Worm (Caenorhabditis elegans) whole organism, young adult: ENCODE data around the gene K10H10.13.

ENCODE experiments used
- F49E8.2 ChIP-seq: sonication (generic microtip); optimal IDR thresholded peaks from 3 replicates; lab custom pipeline; 2017; ENCODE audit warnings: missing genetic modification characterization, mild to moderate bottlenecking, missing compliant biosample characterization, antibody characterized with exemption, moderate library complexity; ENCODE audit not compliant: insufficient read depth
- dpl-1 ChIP-seq: fragments of 150-350 bp; optimal IDR thresholded peaks from 2 replicates; lab custom pipeline; 2014; ENCODE audit warnings: missing biosample characterization, missing genetic modification reagents, missing genetic modification characterization
- let-526 ChIP-seq: fragments of 200-800 bp; sonication (Bioruptor generic); IDR thresholded peaks from 2 replicates; pipeline ENCODE4 v1.3.6; 2022; ENCODE audit warnings: missing genetic modification reagents, missing genetic modification characterization, missing compliant biosample characterization
- mxl-1 ChIP-seq: sonication (generic microtip); optimal IDR thresholded peaks from 2 replicates; lab custom pipeline; 2016; ENCODE audit warnings: missing genetic modification characterization, missing compliant biosample characterization
- sea-2 ChIP-seq: fragments of 200-800 bp; sonication (Bioruptor generic); IDR thresholded peaks from 2 replicates; pipeline ENCODE4 v1.3.6; 2022; ENCODE audit warnings: missing genetic modification characterization, missing compliant biosample characterization
- tlf-1 ChIP-seq: fragments of 200-800 bp; sonication (Bioruptor generic); optimal IDR thresholded peaks from 2 replicates; lab custom pipeline; 2018; ENCODE audit warnings: mild to moderate bottlenecking, missing genetic modification characterization, missing compliant biosample characterization
- unc-62 ChIP-seq: fragments of 150-350 bp; optimal IDR thresholded peaks from 2 replicates; lab custom pipeline; 2014; ENCODE audit warnings: missing biosample characterization, missing genetic modification reagents, missing genetic modification characterization

- TF ChIP-seq dpl-1 (GFP tag; lab: Kevin White, UChicago) (no peak), tlf-1 (no peak), unc-62 (GFP tag; lab: Kevin White, UChicago) (no peak), F49E8.2 (tag; lab: Kevin White, UChicago) (no peak), let-526 (GFP tag; lab: Robert Waterston, UW) (no peak), mxl-1 (tag; lab: Kevin White, UChicago) (no peak), sea-2 (GFP tag; lab: Robert Waterston, UW) (no peak)
Measured at ce11 chrII:14500122-14500521, 11.0 kb downstream of the K10H10.13 start, which contains the start of gene K10H10.4.
